Fruit fly (Drosophila melanogaster): ENCODE data around the gene CG9988.

DNA sequence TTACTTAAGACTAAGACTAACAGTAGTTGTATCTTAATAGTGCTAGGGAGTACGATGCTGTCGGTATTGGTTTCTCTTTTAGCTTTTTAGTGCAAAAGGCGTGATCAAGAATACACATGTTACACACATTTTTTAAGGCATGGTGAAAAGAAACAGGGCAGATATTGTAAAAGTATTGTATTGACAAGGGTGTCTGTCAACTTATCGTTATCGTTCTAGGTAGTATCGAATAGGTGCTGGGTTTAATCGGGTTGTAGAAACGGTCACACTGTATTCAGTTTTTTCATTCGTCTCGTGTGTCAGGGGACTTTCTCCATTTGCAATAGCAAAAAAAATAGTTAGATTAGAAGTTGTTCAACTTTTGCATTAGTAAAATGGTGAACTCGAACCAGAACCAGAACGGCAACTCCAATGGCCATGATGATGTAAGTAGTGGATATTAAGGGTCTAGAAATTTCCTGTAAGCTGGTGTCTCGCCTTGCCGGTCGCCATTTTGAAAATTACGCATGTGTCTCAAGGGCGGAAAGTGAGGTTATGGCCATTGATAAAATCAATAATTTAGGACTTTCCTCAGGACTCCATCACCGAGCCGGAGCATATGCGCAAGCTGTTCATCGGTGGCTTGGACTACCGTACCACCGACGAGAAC, 35.9 kb upstream of the CG9988 start:
- no peak for TF ChIP-seq Dll (optimal IDR thresholded peaks at IDR 0.05)
- TF ChIP-seq psq (optimal IDR thresholded peaks at IDR 0.05), result no peak
- TF ChIP-seq pan (optimal IDR thresholded peaks at IDR 0.05), result no peak
